Worm (Caenorhabditis elegans) whole organism, L4 larva: ENCODE data around the gene folt-1.

Source experiments
- F44E2.7 ChIP-seq: fragments of 200-800 bp; sonication (Bioruptor generic); IDR thresholded peaks from 2 replicates; pipeline ENCODE4 v2.1.2; 2022; ENCODE audit warnings: missing genetic modification characterization, missing compliant biosample characterization
- F49E8.2 ChIP-seq: sonication (generic microtip); optimal IDR thresholded peaks from 2 replicates; lab custom pipeline; 2016; ENCODE audit warnings: missing compliant biosample characterization, mild to moderate bottlenecking, missing genetic modification characterization, borderline replicate concordance
- T26A8.4 ChIP-seq: fragments of 200-800 bp; sonication (Bioruptor generic); IDR thresholded peaks from 2 replicates; pipeline ENCODE4 v1.3.6; 2022; ENCODE audit warnings: missing genetic modification characterization, missing compliant biosample characterization
- Y105C5A.15 ChIP-seq: fragments of 200-800 bp; sonication (Bioruptor generic); IDR thresholded peaks from 2 replicates; pipeline ENCODE4 v1.3.6; 2022; ENCODE audit warnings: missing genetic modification characterization, missing compliant biosample characterization
- Y75B8A.6 ChIP-seq: fragments of 200-800 bp; sonication (Bioruptor generic); IDR thresholded peaks from 2 replicates; pipeline ENCODE4 v1.3.6; 2022; ENCODE audit warnings: missing genetic modification reagents, missing genetic modification characterization, missing compliant biosample characterization
- ZK337.2 ChIP-seq: fragments of 200-800 bp; sonication (Bioruptor generic); IDR thresholded peaks from 2 replicates; pipeline ENCODE4 v1.3.6; 2022; ENCODE audit warnings: missing genetic modification reagents, missing genetic modification characterization, missing compliant biosample characterization
- ZK546.5 ChIP-seq, 2 experiments: sonication (generic microtip); optimal IDR thresholded peaks; 2 replicates each; lab custom pipeline; 2017; ENCODE audit warnings: missing biosample characterization in 2 of 2, missing genetic modification characterization in 2 of 2
- aha-1 ChIP-seq: fragments of 150-350 bp; peaks from one replicate; lab custom pipeline; 2014; ENCODE audit warnings: missing biosample characterization, missing genetic modification characterization
- aly-2 ChIP-seq: sonication (generic microtip); optimal IDR thresholded peaks from 2 replicates; lab custom pipeline; 2018; ENCODE audit warnings: missing biosample characterization, missing genetic modification characterization
- ama-1 ChIP-seq: fragments of 150-350 bp; optimal IDR thresholded peaks from 2 replicates; lab custom pipeline; 2014; ENCODE audit warnings: inconsistent platforms, mixed read lengths
- attf-4 ChIP-seq: sonication (generic microtip); optimal IDR thresholded peaks from 3 replicates; lab custom pipeline; 2017; ENCODE audit warnings: missing biosample characterization, missing genetic modification characterization
- ceh-62 ChIP-seq: sonication (generic microtip); optimal IDR thresholded peaks from 2 replicates; lab custom pipeline; 2017; ENCODE audit warnings: missing biosample characterization, missing genetic modification characterization
- ces-1 ChIP-seq: fragments of 150-350 bp; sonication (generic microtip); optimal IDR thresholded peaks from 4 replicates; lab custom pipeline; 2014; ENCODE audit warnings: missing biosample characterization, missing genetic modification reagents, missing genetic modification characterization
- daf-8 ChIP-seq: fragments of 200-800 bp; sonication (Bioruptor generic); IDR thresholded peaks from 2 replicates; pipeline ENCODE4 v1.3.6; 2022; ENCODE audit warnings: missing genetic modification characterization, missing compliant biosample characterization
- dmd-6 ChIP-seq: fragments of 200-800 bp; sonication (Bioruptor generic); IDR thresholded peaks from 2 replicates; pipeline ENCODE4 v1.3.6; 2022; ENCODE audit warnings: missing genetic modification reagents, missing genetic modification characterization, missing compliant biosample characterization
- dmd-8 ChIP-seq: fragments of 200-800 bp; sonication (Bioruptor generic); IDR thresholded peaks from 2 replicates; pipeline ENCODE4 v1.3.6; 2022; ENCODE audit warnings: missing genetic modification characterization, missing compliant biosample characterization
- dpl-1 ChIP-seq: fragments of 150-350 bp; optimal IDR thresholded peaks from 2 replicates; lab custom pipeline; 2014; ENCODE audit warnings: missing biosample characterization, missing genetic modification reagents, missing genetic modification characterization
- egl-27 ChIP-seq: sonication (generic microtip); optimal IDR thresholded peaks from 3 replicates; lab custom pipeline; 2017; ENCODE audit warnings: missing biosample characterization, missing genetic modification reagents, missing genetic modification characterization
- egl-43 ChIP-seq: fragments of 200-800 bp; sonication (Bioruptor generic); IDR thresholded peaks from 2 replicates; pipeline ENCODE4 v1.3.6; 2022; ENCODE audit warnings: missing genetic modification reagents, missing genetic modification characterization, missing compliant biosample characterization
- lin-1 ChIP-seq: fragments of 200-800 bp; sonication (Bioruptor generic); IDR thresholded peaks from 2 replicates; pipeline ENCODE4 v1.3.6; 2022; ENCODE audit warnings: missing genetic modification reagents, missing genetic modification characterization, missing compliant biosample characterization
- lin-13 ChIP-seq: fragments of 150-350 bp; optimal IDR thresholded peaks from 2 replicates; lab custom pipeline; 2014; ENCODE audit warnings: missing biosample characterization, missing genetic modification reagents, missing genetic modification characterization
- lin-29 ChIP-seq: fragments of 200-800 bp; sonication (Bioruptor generic); IDR thresholded peaks from 2 replicates; pipeline ENCODE4 v1.3.6; 2022; ENCODE audit warnings: missing genetic modification reagents, missing genetic modification characterization, missing compliant biosample characterization
- lin-38 ChIP-seq: fragments of 200-800 bp; sonication (Bioruptor generic); IDR thresholded peaks from 2 replicates; pipeline ENCODE4 v1.3.6; 2022; ENCODE audit warnings: missing genetic modification reagents, missing genetic modification characterization, missing compliant biosample characterization
- lin-39 ChIP-seq: fragments of 150-350 bp; optimal IDR thresholded peaks from 2 replicates; lab custom pipeline; 2014; ENCODE audit warnings: missing biosample characterization, missing genetic modification reagents, missing genetic modification characterization
- mdt-29 ChIP-seq: fragments of 200-800 bp; sonication (Bioruptor generic); IDR thresholded peaks from 2 replicates; pipeline ENCODE4 v1.3.6; 2022; ENCODE audit warnings: missing genetic modification reagents, missing genetic modification characterization, missing compliant biosample characterization
- mep-1 ChIP-seq: fragments of 150-350 bp; sonication (generic microtip); optimal IDR thresholded peaks from 3 replicates; lab custom pipeline; 2014; ENCODE audit warnings: missing biosample characterization, missing genetic modification characterization
- mxl-2 ChIP-seq: fragments of 200-800 bp; sonication (Bioruptor generic); conservative IDR thresholded peaks from 2 replicates; pipeline ENCODE4 v1.3.6; 2022; ENCODE audit warnings: missing genetic modification reagents, missing genetic modification characterization, missing compliant biosample characterization
- nhr-102 ChIP-seq: sonication (generic microtip); optimal IDR thresholded peaks from 2 replicates; lab custom pipeline; 2016; ENCODE audit warnings: mild to moderate bottlenecking, missing genetic modification characterization, moderate library complexity, missing compliant biosample characterization
- nhr-237 ChIP-seq: sonication (generic microtip); optimal IDR thresholded peaks from 2 replicates; lab custom pipeline; 2017; ENCODE audit warnings: missing biosample characterization, missing genetic modification characterization
- nhr-41 ChIP-seq: fragments of 200-800 bp; sonication (Bioruptor generic); IDR thresholded peaks from 2 replicates; pipeline ENCODE4 v1.3.6; 2022; ENCODE audit warnings: missing genetic modification reagents, missing genetic modification characterization, missing compliant biosample characterization
- nhr-76 ChIP-seq: fragments of 150-350 bp; optimal IDR thresholded peaks from 2 replicates; lab custom pipeline; 2014; ENCODE audit warnings: missing biosample characterization, missing genetic modification characterization
- nhr-77 ChIP-seq: fragments of 150-350 bp; optimal IDR thresholded peaks from 2 replicates; lab custom pipeline; 2014; ENCODE audit warnings: missing biosample characterization, missing genetic modification characterization
- php-3 ChIP-seq: fragments of 200-800 bp; sonication (Bioruptor generic); IDR thresholded peaks from 2 replicates; pipeline ENCODE4 v1.3.6; 2022; ENCODE audit warnings: missing genetic modification reagents, missing genetic modification characterization, missing compliant biosample characterization
- rbr-2 ChIP-seq: sonication (generic microtip); optimal IDR thresholded peaks from 2 replicates; lab custom pipeline; 2016; ENCODE audit warnings: missing genotype, missing genetic modification characterization, missing compliant biosample characterization
- sdz-12 ChIP-seq: fragments of 200-800 bp; sonication (Bioruptor generic); optimal IDR thresholded peaks from 2 replicates; lab custom pipeline; 2018; ENCODE audit warnings: mild to moderate bottlenecking, missing genetic modification characterization, missing compliant biosample characterization
- set-16 ChIP-seq: fragments of 200-800 bp; sonication (Bioruptor generic); IDR thresholded peaks from 2 replicates; pipeline ENCODE4 v1.3.6; 2022; ENCODE audit warnings: missing genetic modification reagents, missing genetic modification characterization, missing compliant biosample characterization
- spr-1 ChIP-seq: sonication (generic microtip); optimal IDR thresholded peaks from 2 replicates; lab custom pipeline; 2016; ENCODE audit warnings: mild to moderate bottlenecking, missing genetic modification characterization, missing compliant biosample characterization
- tag-97 ChIP-seq: fragments of 200-800 bp; sonication (Bioruptor generic); IDR thresholded peaks from 2 replicates; pipeline ENCODE4 v1.3.6; 2022; ENCODE audit warnings: missing genetic modification characterization, missing compliant biosample characterization
- tra-1 ChIP-seq: fragments of 200-800 bp; sonication (Bioruptor generic); IDR thresholded peaks from 2 replicates; pipeline ENCODE4 v1.3.6; 2022; ENCODE audit warnings: missing genetic modification reagents, missing genetic modification characterization, missing compliant biosample characterization
- unc-39 ChIP-seq: sonication (generic microtip); optimal IDR thresholded peaks from 2 replicates; lab custom pipeline; 2017; ENCODE audit warnings: missing biosample characterization, missing genetic modification characterization
- unc-62 ChIP-seq, 3 experiments: fragments of 150-350 bp in 1 of 3; sonication (generic microtip); optimal IDR thresholded peaks in 2 of 3; peaks in 1 of 3; 1 replicate in 1 of 3; 2 replicates in 2 of 3; lab custom pipeline; 2014 to 2017; ENCODE audit warnings: missing biosample characterization in 3 of 3, missing genetic modification characterization in 3 of 3, missing genetic modification reagents in 3 of 3, missing genotype in 1 of 3
- zag-1 ChIP-seq: fragments of 150-350 bp; optimal IDR thresholded peaks from 2 replicates; lab custom pipeline; 2014; ENCODE audit warnings: missing biosample characterization, missing genetic modification characterization
- zip-11 ChIP-seq: fragments of 200-800 bp; sonication (Bioruptor generic); IDR thresholded peaks from 2 replicates; pipeline ENCODE4 v1.3.6; 2022; ENCODE audit warnings: missing genetic modification characterization, missing compliant biosample characterization
- ztf-7 ChIP-seq: fragments of 150-350 bp; optimal IDR thresholded peaks from 2 replicates; lab custom pipeline; 2014; ENCODE audit warnings: missing biosample characterization, missing genetic modification characterization

Gene folt-1

ce11 chrV:11095873-11096272 lies 45.4 kb upstream of the folt-1 start, which contains the start of gene Y42A5A.3 (continued):
- no peak for TF ChIP-seq sdz-12 (GFP tag; lab: Kevin White, UChicago)

- TF ChIP-seq F49E8.2 (tag; lab: Kevin White, UChicago) (no peak), ztf-7 (tag; lab: Kevin White, UChicago) (no peak), egl-27 (no peak), egl-43 (GFP tag; lab: Robert Waterston, UW) (no peak), ZK546.5 (tag; optimal IDR thresholded peaks at IDR 0.05; lab: Kevin White, UChicago) (no peak), tag-97 (no peak), tra-1 (GFP tag; lab: Robert Waterston, UW) (no peak), Y75B8A.6 (GFP tag; lab: Robert Waterston, UW) (no peak), unc-62 (GFP tag; optimal IDR thresholded peaks at IDR 0.05 in 1 of 2; lab: Kevin White, UChicago) (no peak), unc-62 (tag; optimal IDR thresholded peaks at IDR 0.05; lab: Kevin White, UChicago) (no peak), daf-8 (no peak), lin-13 (GFP tag; lab: Kevin White, UChicago) (no peak), zag-1 (no peak), nhr-41 (no peak), spr-1 (tag; lab: Kevin White, UChicago) (no peak), F44E2.7 (no peak), nhr-76 (no peak), mdt-29 (GFP tag; lab: Robert Waterston, UW) (no peak), lin-29 (GFP tag; lab: Robert Waterston, UW) (no peak)
Measured at ce11 chrV:11098599-11098998, 42.7 kb upstream of the folt-1 start, which contains the start of gene cdkl-1. TSS of gene cdkl-1 (plus strand) at chrV:11098899.

ce11 chrV:11104408-11104807 lies 36.9 kb upstream of the folt-1 start:
- peak in 1 of 2 experiments; percentile 90 for TF ChIP-seq unc-62 (GFP tag; optimal IDR thresholded peaks at IDR 0.05 in 1 of 2; lab: Kevin White, UChicago)
- TF ChIP-seq unc-62 (tag; optimal IDR thresholded peaks at IDR 0.05; lab: Kevin White, UChicago), result no peak
- TF ChIP-seq ceh-62 (tag; lab: Kevin White, UChicago), result no peak

- TF ChIP-seq aha-1 (tag; lab: Kevin White, UChicago), result peak; percentile 58
Measured at ce11 chrV:11109647-11110046, 31.6 kb upstream of the folt-1 start, which contains the start of gene Y42A5A.5. TSS of gene Y42A5A.5 (minus strand) at chrV:11109747.

- TF ChIP-seq F49E8.2 (tag; lab: Kevin White, UChicago) (no peak), tra-1 (GFP tag; lab: Robert Waterston, UW) (no peak), dpl-1 (GFP tag; lab: Kevin White, UChicago) (peak; percentile 71), dmd-6 (GFP tag; lab: Robert Waterston, UW) (no peak), unc-62 (GFP tag; optimal IDR thresholded peaks at IDR 0.05 in 1 of 2; lab: Kevin White, UChicago) (peak in 1 of 2 experiments; percentile 34), unc-62 (tag; optimal IDR thresholded peaks at IDR 0.05; lab: Kevin White, UChicago) (no peak), T26A8.4 (GFP tag; lab: Robert Waterston, UW) (peak; percentile 61; the same call in 1 of the 2 replicates), mep-1 (tag; lab: Kevin White, UChicago) (peak; percentile 72), ces-1 (GFP tag; lab: Kevin White, UChicago) (no peak), aly-2 (no peak), lin-38 (peak; percentile 69), rbr-2 (tag; lab: Kevin White, UChicago) (peak; percentile 47), spr-1 (tag; lab: Kevin White, UChicago) (peak; percentile 43), Y75B8A.6 (GFP tag; lab: Robert Waterston, UW) (no peak), unc-39 (tag; lab: Kevin White, UChicago) (no peak), set-16 (no peak), nhr-77 (tag; lab: Kevin White, UChicago) (no peak), attf-4 (tag; lab: Kevin White, UChicago) (no peak), mxl-2 (GFP tag; lab: Robert Waterston, UW) (no peak), lin-39 (tag; lab: Kevin White, UChicago) (no peak), nhr-102 (peak; percentile 54), php-3 (peak; percentile 43; the same call in 1 of the 2 replicates), ZK546.5 (tag; optimal IDR thresholded peaks at IDR 0.05; lab: Kevin White, UChicago) (no peak), lin-1 (GFP tag; lab: Robert Waterston, UW) (no peak), nhr-237 (no peak), Y105C5A.15 (GFP tag; lab: Robert Waterston, UW) (0 out of 2 replicates have a peak, but pooled peaks have one; percentile 51), dmd-8 (GFP tag; lab: Robert Waterston, UW) (no peak), ZK337.2 (no peak), ama-1 (no peak), zip-11 (GFP tag; lab: Robert Waterston, UW) (no peak)
Measured at ce11 chrV:11113041-11113574, 28.2 kb upstream of the folt-1 start, which contains the start of gene erfa-3. TSS of gene erfa-3 (minus strand) at chrV:11113091.
